Worm (Caenorhabditis elegans) whole organism, late embryonic: ENCODE measurements around the gene nkcc-1.

Experiments used
- elt-2 ChIP-seq: sonication (generic microtip); optimal IDR thresholded peaks from 2 replicates; lab custom pipeline; 2016; ENCODE audit warnings: missing genetic modification reagents, missing genetic modification characterization, missing compliant biosample characterization
- lin-11 ChIP-seq: fragments of 200-800 bp; sonication (Bioruptor generic); optimal IDR thresholded peaks from 2 replicates; lab custom pipeline; 2018; ENCODE audit warnings: mild to moderate bottlenecking, missing genetic modification characterization, missing compliant biosample characterization
- sox-2 ChIP-seq: fragments of 200-800 bp; sonication (Bioruptor generic); IDR thresholded peaks from 2 replicates; pipeline ENCODE4 v1.3.6; 2022; ENCODE audit warnings: missing genetic modification reagents, missing genetic modification characterization, missing compliant biosample characterization

DNA sequence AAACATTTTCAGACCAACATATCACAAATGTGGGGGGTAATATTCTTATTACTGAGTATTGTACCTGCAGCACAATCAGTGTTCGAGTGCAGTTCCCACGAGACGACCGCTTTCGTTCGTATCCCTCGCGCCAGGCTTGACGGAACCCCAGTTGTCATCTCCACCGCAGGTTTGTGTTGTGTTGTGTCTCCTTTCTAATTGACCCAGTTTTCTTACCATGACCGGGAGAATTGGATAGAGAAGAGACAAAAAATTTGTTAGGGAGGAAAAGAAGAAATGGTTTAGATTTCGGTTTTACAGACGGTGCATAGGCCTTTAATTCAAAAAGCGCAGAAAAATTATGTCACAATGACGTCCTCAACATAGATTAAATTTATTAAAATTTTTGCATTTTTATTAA is 32.6 kb downstream of the nkcc-1 start, which contains the start of gene noah-2:
- TF ChIP-seq sox-2 (GFP tag; lab: Robert Waterston, UW) (no peak), elt-2 (tag; lab: Kevin White, UChicago) (no peak), lin-11 (tag; lab: Kevin White, UChicago) (no peak)
